Worm (Caenorhabditis elegans) whole organism, L2 larva: ENCODE results near the gene nhr-255.

Experiments
- ceh-82 ChIP-seq: fragments of 150-350 bp; optimal IDR thresholded peaks from 2 replicates; lab custom pipeline; 2014; ENCODE audit warnings: missing biosample characterization, missing genetic modification characterization
- lin-13 ChIP-seq: fragments of 150-350 bp; optimal IDR thresholded peaks from 2 replicates; lab custom pipeline; 2014; ENCODE audit warnings: missing biosample characterization, missing genetic modification reagents, missing genetic modification characterization
- ztf-4 ChIP-seq: fragments of 150-350 bp; optimal IDR thresholded peaks from 2 replicates; lab custom pipeline; 2014; ENCODE audit warnings: missing biosample characterization, missing genetic modification characterization

DNA sequence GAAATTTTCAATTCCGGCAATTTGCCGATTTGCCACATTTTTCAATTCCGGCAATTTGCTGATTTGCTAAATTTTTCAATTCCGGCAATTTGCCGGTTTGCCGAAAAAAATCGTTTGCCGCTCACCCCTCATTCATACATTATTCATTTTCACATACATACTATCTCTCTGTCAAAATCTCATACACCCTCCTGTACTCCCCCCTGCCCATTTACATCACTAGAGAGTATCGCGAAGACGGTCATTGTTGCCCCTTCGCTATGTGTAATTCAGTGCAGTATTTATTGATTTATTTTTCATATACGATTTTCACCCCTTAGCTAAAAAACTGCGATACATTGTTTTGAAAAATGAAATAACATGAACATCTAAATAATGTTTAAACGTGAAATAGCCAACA lies 6.0 kb upstream of the nhr-255 start:
- TF ChIP-seq ceh-82 (tag; lab: Kevin White, UChicago): no peak
- TF ChIP-seq ztf-4 (tag; lab: Kevin White, UChicago): no peak
- peak; percentile 78 for TF ChIP-seq lin-13 (GFP tag; lab: Kevin White, UChicago)
